Worm (Caenorhabditis elegans) whole organism, L2 larva: ENCODE data around the gene C13G3.1.

Source experiments
- C34F6.9 ChIP-seq: fragments of 150-350 bp; optimal IDR thresholded peaks from 2 replicates; lab custom pipeline; 2014; ENCODE audit warnings: missing biosample characterization, missing genetic modification characterization
- F13H6.1 ChIP-seq: sonication (generic microtip); optimal IDR thresholded peaks from 2 replicates; lab custom pipeline; 2016; ENCODE audit warnings: missing genetic modification characterization, missing compliant biosample characterization
- R02D3.7 ChIP-seq: fragments of 150-350 bp; optimal IDR thresholded peaks from 2 replicates; lab custom pipeline; 2014; ENCODE audit warnings: missing biosample characterization, missing genetic modification characterization
- Y55F3AM.14 ChIP-seq: fragments of 200-800 bp; sonication (Bioruptor generic); optimal IDR thresholded peaks from 2 replicates; lab custom pipeline; 2018; ENCODE audit warnings: mild to moderate bottlenecking, missing genetic modification characterization, missing compliant biosample characterization
- ZK546.5 ChIP-seq: sonication (generic microtip); optimal IDR thresholded peaks from 2 replicates; lab custom pipeline; 2017; ENCODE audit warnings: missing biosample characterization, missing genetic modification characterization
- aly-2 ChIP-seq: fragments of 150-350 bp; optimal IDR thresholded peaks from 2 replicates; lab custom pipeline; 2014; ENCODE audit warnings: missing biosample characterization, missing genetic modification characterization
- ama-1 ChIP-seq: fragments of 150-350 bp; optimal IDR thresholded peaks from 2 replicates; lab custom pipeline; 2018; ENCODE audit warnings: inconsistent platforms
- blmp-1 ChIP-seq: sonication (generic microtip); optimal IDR thresholded peaks from 2 replicates; lab custom pipeline; 2017; ENCODE audit warnings: missing genetic modification characterization, mild to moderate bottlenecking, missing compliant biosample characterization, antibody characterized with exemption, moderate library complexity; ENCODE audit not compliant: insufficient read depth
- ceh-82 ChIP-seq: fragments of 150-350 bp; optimal IDR thresholded peaks from 2 replicates; lab custom pipeline; 2014; ENCODE audit warnings: missing biosample characterization, missing genetic modification characterization
- crh-2 ChIP-seq: sonication (generic microtip); optimal IDR thresholded peaks from 2 replicates; lab custom pipeline; 2017; ENCODE audit warnings: missing biosample characterization, missing genetic modification characterization
- elt-3 ChIP-seq: sonication (generic microtip); optimal IDR thresholded peaks from 2 replicates; lab custom pipeline; 2017; ENCODE audit warnings: missing biosample characterization, missing genetic modification characterization
- fos-1 ChIP-seq: fragments of 150-350 bp; optimal IDR thresholded peaks from 2 replicates; lab custom pipeline; 2014; ENCODE audit warnings: missing biosample characterization, missing genetic modification characterization
- gmeb-1 ChIP-seq: fragments of 150-350 bp; optimal IDR thresholded peaks from 2 replicates; lab custom pipeline; 2014; ENCODE audit warnings: missing biosample characterization, missing genetic modification characterization
- lin-11 ChIP-seq: fragments of 150-350 bp; sonication (generic microtip); optimal IDR thresholded peaks from 2 replicates; lab custom pipeline; 2014; ENCODE audit warnings: missing biosample characterization, missing genetic modification characterization, inconsistent platforms, mixed read lengths
- lin-13 ChIP-seq: fragments of 150-350 bp; optimal IDR thresholded peaks from 2 replicates; lab custom pipeline; 2014; ENCODE audit warnings: missing biosample characterization, missing genetic modification reagents, missing genetic modification characterization
- lin-39 ChIP-seq: fragments of 150-350 bp; optimal IDR thresholded peaks from 2 replicates; lab custom pipeline; 2014; ENCODE audit warnings: missing biosample characterization, missing genetic modification reagents, missing genetic modification characterization
- lsy-2 ChIP-seq, 2 experiments: fragments of 150-350 bp in 1 of 2; sonication (generic microtip) in 1 of 2; optimal IDR thresholded peaks; 2 replicates each; lab custom pipeline; 2014 to 2017; ENCODE audit warnings: missing biosample characterization in 2 of 2, missing genetic modification characterization in 2 of 2
- mab-5 ChIP-seq: fragments of 150-350 bp; optimal IDR thresholded peaks from 2 replicates; lab custom pipeline; 2014; ENCODE audit warnings: missing biosample characterization, missing genetic modification characterization
- mbf-1 ChIP-seq: sonication (generic microtip); optimal IDR thresholded peaks from 2 replicates; lab custom pipeline; 2017; ENCODE audit warnings: missing biosample characterization, missing genetic modification characterization
- nhr-10 ChIP-seq: sonication (generic microtip); optimal IDR thresholded peaks from 2 replicates; lab custom pipeline; 2017; ENCODE audit warnings: missing biosample characterization, missing genetic modification characterization
- nhr-11 ChIP-seq: fragments of 150-350 bp; optimal IDR thresholded peaks from 2 replicates; lab custom pipeline; 2014; ENCODE audit warnings: missing biosample characterization, missing genetic modification characterization
- nhr-12 ChIP-seq: fragments of 150-350 bp; optimal IDR thresholded peaks from 2 replicates; lab custom pipeline; 2014; ENCODE audit warnings: missing biosample characterization, missing genetic modification characterization
- nhr-129 ChIP-seq: fragments of 150-350 bp; optimal IDR thresholded peaks from 2 replicates; lab custom pipeline; 2014; ENCODE audit warnings: missing biosample characterization, missing genetic modification characterization
- nhr-21 ChIP-seq: fragments of 150-350 bp; optimal IDR thresholded peaks from 2 replicates; lab custom pipeline; 2014; ENCODE audit warnings: missing biosample characterization, missing genetic modification characterization
- nhr-6 ChIP-seq: fragments of 150-350 bp; optimal IDR thresholded peaks from 2 replicates; lab custom pipeline; 2014; ENCODE audit warnings: missing biosample characterization, missing genetic modification characterization
- sem-4 ChIP-seq: fragments of 150-350 bp; optimal IDR thresholded peaks from 2 replicates; lab custom pipeline; 2014; ENCODE audit warnings: missing biosample characterization, missing genetic modification reagents, missing genetic modification characterization
- sma-3 ChIP-seq: sonication (generic microtip); optimal IDR thresholded peaks from 2 replicates; lab custom pipeline; 2016; ENCODE audit warnings: missing genetic modification reagents, missing genetic modification characterization, missing compliant biosample characterization
- sma-9 ChIP-seq, 2 experiments: fragments of 150-350 bp in 1 of 2; sonication (generic microtip) in 1 of 2; optimal IDR thresholded peaks; 2 replicates each; lab custom pipeline; 2014 to 2016; ENCODE audit warnings: missing genetic modification characterization in 2 of 2, mild to moderate bottlenecking in 1 of 2, missing biosample characterization in 1 of 2, missing compliant biosample characterization in 1 of 2, missing genetic modification reagents in 1 of 2, moderate library complexity in 1 of 2
- snpc-4 ChIP-seq: fragments of 150-350 bp; optimal IDR thresholded peaks from 2 replicates; lab custom pipeline; 2014; ENCODE audit warnings: missing biosample characterization, missing genetic modification characterization
- unc-39 ChIP-seq: fragments of 150-350 bp; optimal IDR thresholded peaks from 2 replicates; lab custom pipeline; 2014; ENCODE audit warnings: missing biosample characterization, missing genetic modification characterization
- unc-55 ChIP-seq: fragments of 150-350 bp; sonication (generic microtip); optimal IDR thresholded peaks from 3 replicates; lab custom pipeline; 2014; ENCODE audit warnings: missing biosample characterization, missing genetic modification reagents, missing genetic modification characterization
- unc-62 ChIP-seq: fragments of 150-350 bp; optimal IDR thresholded peaks from 2 replicates; lab custom pipeline; 2014; ENCODE audit warnings: missing biosample characterization, missing genetic modification reagents, missing genetic modification characterization
- ztf-1 ChIP-seq: fragments of 200-800 bp; sonication (Bioruptor generic); conservative IDR thresholded peaks from 2 replicates; pipeline ENCODE4 v1.3.6; 2022; ENCODE audit warnings: missing genetic modification characterization, missing compliant biosample characterization
- ztf-11 ChIP-seq: sonication (generic microtip); optimal IDR thresholded peaks from 2 replicates; lab custom pipeline; 2017; ENCODE audit warnings: missing biosample characterization, missing genetic modification characterization
- ztf-4 ChIP-seq: fragments of 150-350 bp; optimal IDR thresholded peaks from 2 replicates; lab custom pipeline; 2014; ENCODE audit warnings: missing biosample characterization, missing genetic modification characterization

The C13G3.1 gene

ce11 chrV:11034748-11035147, 22.5 kb upstream of the C13G3.1 start, which contains the start of gene pptr-2:
Gene pptr-2, minus strand, starts transcription at chrV:11034931.
- TF ChIP-seq ZK546.5 (tag; lab: Kevin White, UChicago) (no peak), gmeb-1 (tag; lab: Kevin White, UChicago) (no peak), nhr-129 (tag; lab: Kevin White, UChicago) (peak; percentile 59), sem-4 (tag; lab: Kevin White, UChicago) (peak; percentile 22), sma-9 (GFP tag; optimal IDR thresholded peaks at IDR 0.05; lab: Kevin White, UChicago) (peak; percentile 14), sma-9 (tag; optimal IDR thresholded peaks at IDR 0.05; lab: Kevin White, UChicago) (no peak), crh-2 (no peak), mab-5 (no peak), R02D3.7 (tag; lab: Kevin White, UChicago) (no peak), F13H6.1 (tag; lab: Kevin White, UChicago) (peak; percentile 41), ama-1 (no peak), mbf-1 (tag; lab: Kevin White, UChicago) (no peak), C34F6.9 (peak; percentile 16)

- TF ChIP-seq Y55F3AM.14 (GFP tag; lab: Kevin White, UChicago): no peak
- TF ChIP-seq F13H6.1 (tag; lab: Kevin White, UChicago): no peak
- TF ChIP-seq nhr-129 (tag; lab: Kevin White, UChicago): no peak
- TF ChIP-seq unc-55 (GFP tag; lab: Kevin White, UChicago): no peak
- TF ChIP-seq snpc-4 (tag; lab: Kevin White, UChicago): no peak
- TF ChIP-seq elt-3 (tag; lab: Kevin White, UChicago): no peak
- no peak for TF ChIP-seq ceh-82 (tag; lab: Kevin White, UChicago)
Measured at ce11 chrV:11033241-11033640, 21.0 kb upstream of the C13G3.1 start.

ce11 chrV:11030675-11031074, 18.4 kb upstream of the C13G3.1 start:
- TF ChIP-seq crh-2 (no peak), aly-2 (tag; lab: Kevin White, UChicago) (no peak), blmp-1 (tag; lab: Kevin White, UChicago) (no peak), ZK546.5 (tag; lab: Kevin White, UChicago) (no peak), snpc-4 (tag; lab: Kevin White, UChicago) (no peak), unc-62 (no peak), elt-3 (tag; lab: Kevin White, UChicago) (no peak), fos-1 (tag; lab: Kevin White, UChicago) (no peak)

ce11 chrV:11029309-11029708, 17.0 kb upstream of the C13G3.1 start:
- no peak for TF ChIP-seq elt-3 (tag; lab: Kevin White, UChicago)
- peak; percentile 24 for TF ChIP-seq fos-1 (tag; lab: Kevin White, UChicago)
- peak; percentile 16 for TF ChIP-seq nhr-10 (tag; lab: Kevin White, UChicago)
- peak; percentile 79 for TF ChIP-seq unc-55 (GFP tag; lab: Kevin White, UChicago)
- TF ChIP-seq lin-13 (GFP tag; lab: Kevin White, UChicago): peak; percentile 20
- peak; percentile 73 for TF ChIP-seq sma-9 (GFP tag; optimal IDR thresholded peaks at IDR 0.05; lab: Kevin White, UChicago)
- no peak for TF ChIP-seq sma-9 (tag; optimal IDR thresholded peaks at IDR 0.05; lab: Kevin White, UChicago)
- peak; percentile 94 for TF ChIP-seq gmeb-1 (tag; lab: Kevin White, UChicago)
- no peak for TF ChIP-seq nhr-12 (tag; lab: Kevin White, UChicago)
- no peak for TF ChIP-seq unc-62
- TF ChIP-seq sma-3 (GFP tag; lab: Kevin White, UChicago): peak; percentile 75
- peak; percentile 17 for TF ChIP-seq nhr-6
- TF ChIP-seq lin-39 (tag; lab: Kevin White, UChicago): no peak
- TF ChIP-seq lsy-2 (tag; optimal IDR thresholded peaks at IDR 0.05; lab: Kevin White, UChicago): peak in 1 of 2 experiments; percentile 70
- peak; percentile 70 for TF ChIP-seq crh-2
- TF ChIP-seq R02D3.7 (tag; lab: Kevin White, UChicago): no peak
- TF ChIP-seq blmp-1 (tag; lab: Kevin White, UChicago): no peak
- no peak for TF ChIP-seq nhr-129 (tag; lab: Kevin White, UChicago)
- peak; percentile 57 for TF ChIP-seq F13H6.1 (tag; lab: Kevin White, UChicago)
- peak; percentile 43 for TF ChIP-seq C34F6.9

- TF ChIP-seq lsy-2 (tag; optimal IDR thresholded peaks at IDR 0.05; lab: Kevin White, UChicago) (no peak), ztf-11 (tag; lab: Kevin White, UChicago) (no peak), ztf-1 (GFP tag; lab: Robert Waterston, UW) (no peak), blmp-1 (tag; lab: Kevin White, UChicago) (no peak), C34F6.9 (no peak), lin-11 (tag; lab: Kevin White, UChicago) (no peak), nhr-11 (tag; lab: Kevin White, UChicago) (no peak), ztf-4 (tag; lab: Kevin White, UChicago) (no peak), nhr-12 (tag; lab: Kevin White, UChicago) (no peak), unc-39 (tag; lab: Kevin White, UChicago) (no peak), nhr-21 (tag; lab: Kevin White, UChicago) (no peak)
Measured at ce11 chrV:11027740-11028139, 15.5 kb upstream of the C13G3.1 start.
